Fruit fly (Drosophila melanogaster): ENCODE results near the gene CG10492.

CG10492 gene

DNA sequence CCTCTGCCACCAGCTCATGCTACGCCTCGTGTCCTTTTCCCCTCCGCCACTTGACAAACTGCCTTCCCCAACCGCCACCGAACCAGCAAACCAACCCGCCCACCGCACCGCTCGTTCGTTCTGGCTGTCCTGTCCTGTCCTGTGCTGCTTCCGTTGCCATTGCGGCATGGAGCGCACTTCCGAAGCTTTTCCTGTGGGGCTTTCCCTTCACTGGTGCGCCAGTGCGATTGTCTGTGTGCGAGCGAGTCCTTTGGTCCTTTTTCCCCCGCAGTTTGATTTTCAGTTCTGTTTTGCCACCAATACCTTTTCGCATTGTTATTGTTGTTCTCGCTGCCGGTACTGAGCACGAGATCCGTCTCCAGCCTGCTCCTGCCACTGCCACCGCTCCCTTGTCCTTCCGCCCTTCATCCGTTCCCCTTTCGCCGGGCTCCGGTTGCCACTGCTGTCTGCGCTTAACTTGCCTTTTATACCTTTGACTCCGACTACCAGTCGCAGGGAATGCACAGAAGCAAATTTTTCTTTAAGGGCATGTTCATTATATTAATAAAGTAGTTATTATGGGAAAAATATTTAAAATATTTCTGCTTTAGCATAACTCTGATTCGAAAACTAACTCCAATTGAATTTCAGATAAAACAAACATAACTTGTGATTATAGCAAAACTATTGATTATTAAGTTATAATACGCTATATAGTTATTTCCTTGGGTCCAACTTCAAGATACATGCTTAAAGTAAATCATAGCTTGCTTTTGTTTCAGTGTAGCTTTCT is 29.7 kb upstream of the CG10492 start:
- TF ChIP-seq dmrt93B (GFP tag; optimal IDR thresholded peaks at IDR 0.05) (peak; percentile 49), jim (GFP tag; optimal IDR thresholded peaks at IDR 0.05) (no peak), sv (GFP tag; optimal IDR thresholded peaks at IDR 0.05) (peak; percentile 9), CG9705 (GFP tag; optimal IDR thresholded peaks at IDR 0.05) (peak; percentile 51), ey (GFP tag; optimal IDR thresholded peaks at IDR 0.05) (peak; percentile 51), foxo (GFP tag; optimal IDR thresholded peaks at IDR 0.05) (peak in 1 of 2 experiments; percentile 69), fru (GFP tag; optimal IDR thresholded peaks at IDR 0.05) (peak; percentile 61), rgr (GFP tag; optimal IDR thresholded peaks at IDR 0.05) (peak; percentile 52), br (GFP tag; optimal IDR thresholded peaks at IDR 0.05) (peak; percentile 24), Vsx2 (GFP tag; optimal IDR thresholded peaks at IDR 0.05; ENCODE audit: partially characterized antibody) (no peak), Dfd (GFP tag; optimal IDR thresholded peaks at IDR 0.05) (no peak), psq (GFP tag; optimal IDR thresholded peaks at IDR 0.05) (peak; percentile 56), OdsH (GFP tag; optimal IDR thresholded peaks at IDR 0.05) (peak; percentile 41), HLH106 (tag; optimal IDR thresholded peaks at IDR 0.05) (peak; percentile 76), h (GFP tag; optimal IDR thresholded peaks at IDR 0.05) (peak; percentile 60), Rel (GFP tag; optimal IDR thresholded peaks at IDR 0.05) (no peak), Rel (tag; optimal IDR thresholded peaks at IDR 0.05) (peak; percentile 5), Sp1 (GFP tag; optimal IDR thresholded peaks at IDR 0.05) (peak; percentile 78), woc (GFP tag; optimal IDR thresholded peaks at IDR 0.05) (no peak)

DNA sequence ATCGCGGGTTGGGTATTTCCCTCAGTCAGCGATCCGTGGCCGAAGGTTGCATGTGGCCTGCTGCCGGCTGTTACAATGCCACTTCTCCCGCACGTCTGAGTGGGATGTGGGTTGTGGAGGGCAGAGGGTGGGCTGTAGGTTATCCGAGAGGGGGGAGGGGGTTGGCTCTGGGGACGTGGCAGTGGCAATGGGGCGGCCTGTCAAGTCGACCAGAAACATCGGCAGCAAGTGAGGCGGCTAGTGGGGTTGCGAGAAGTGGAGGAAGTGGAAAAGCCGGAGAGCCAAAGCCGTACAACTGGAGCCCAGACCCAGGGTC is 29.2 kb upstream of the CG10492 start:
- TF ChIP-seq ey (GFP tag; optimal IDR thresholded peaks at IDR 0.05) = no peak
- no peak for TF ChIP-seq Hr78 (GFP tag; optimal IDR thresholded peaks at IDR 0.05)
- no peak for TF ChIP-seq Hnf4 (GFP tag; optimal IDR thresholded peaks at IDR 0.05)
- no peak for TF ChIP-seq Rel (GFP tag; optimal IDR thresholded peaks at IDR 0.05)
- no peak for TF ChIP-seq Rel (tag; optimal IDR thresholded peaks at IDR 0.05)
- TF ChIP-seq GATAd (GFP tag; optimal IDR thresholded peaks at IDR 0.05) = no peak
- TF ChIP-seq CG32264 (GFP tag; optimal IDR thresholded peaks at IDR 0.05) = no peak
- TF ChIP-seq dmrt93B (GFP tag; optimal IDR thresholded peaks at IDR 0.05) = no peak
- no peak for TF ChIP-seq CG9705 (GFP tag; optimal IDR thresholded peaks at IDR 0.05)
- TF ChIP-seq dl (GFP tag; optimal IDR thresholded peaks at IDR 0.05; ENCODE audit: insufficient read depth in 1 of 2, partially characterized antibody in 2 of 2) = no peak
- TF ChIP-seq Mio (GFP tag; optimal IDR thresholded peaks at IDR 0.05) = no peak
- TF ChIP-seq dsf (GFP tag; optimal IDR thresholded peaks at IDR 0.05; ENCODE audit: borderline replicate concordance) = no peak

DNA sequence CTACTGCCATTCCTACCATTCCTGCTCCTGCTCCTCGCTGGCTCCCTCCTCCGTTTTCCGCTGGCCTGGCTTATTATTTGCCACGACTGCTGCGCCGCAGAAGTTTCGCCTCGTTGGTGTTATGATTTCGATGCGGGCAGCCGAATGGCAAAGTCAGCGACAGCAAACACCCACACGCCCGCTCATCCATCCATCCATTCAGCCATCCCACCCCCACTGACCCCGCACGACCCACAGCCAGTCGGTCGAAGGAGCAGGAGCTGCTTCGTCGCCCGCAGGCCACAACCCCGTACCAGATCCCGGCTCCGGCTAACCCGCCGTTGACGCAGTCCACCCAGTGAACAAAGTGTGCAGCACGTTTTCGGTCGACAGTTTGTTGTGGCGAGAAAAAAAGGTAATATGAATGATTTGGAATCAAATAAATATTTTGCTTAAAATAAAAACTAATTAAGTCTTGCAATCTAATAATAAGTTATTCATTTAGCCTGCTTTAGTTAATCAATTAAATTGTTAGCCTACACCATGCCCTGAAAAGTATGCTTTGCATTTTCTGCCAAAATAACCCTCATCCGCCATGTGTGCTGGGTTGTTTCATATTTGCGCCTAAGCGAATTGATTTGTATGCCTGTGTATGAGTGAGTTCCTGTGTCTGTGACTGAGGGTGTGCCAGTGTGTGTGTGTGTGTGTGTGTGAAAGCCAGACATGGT is 27.2 kb upstream of the CG10492 start:
- no peak for TF ChIP-seq sv (GFP tag; optimal IDR thresholded peaks at IDR 0.05)
- TF ChIP-seq Hr78 (GFP tag; optimal IDR thresholded peaks at IDR 0.05) = no peak
- no peak for TF ChIP-seq pan (optimal IDR thresholded peaks at IDR 0.05)
- no peak for TF ChIP-seq jim (GFP tag; optimal IDR thresholded peaks at IDR 0.05)
- peak; percentile 37 for TF ChIP-seq h (GFP tag; optimal IDR thresholded peaks at IDR 0.05)
- TF ChIP-seq rgr (GFP tag; optimal IDR thresholded peaks at IDR 0.05) = peak; percentile 13
- peak in 1 of 2 experiments; percentile 57 for TF ChIP-seq foxo (GFP tag; optimal IDR thresholded peaks at IDR 0.05)
- TF ChIP-seq Abd-B (GFP tag; optimal IDR thresholded peaks at IDR 0.05) = no peak
- no peak for TF ChIP-seq Jra (GFP tag; optimal IDR thresholded peaks at IDR 0.05)
- no peak for TF ChIP-seq dsf (GFP tag; optimal IDR thresholded peaks at IDR 0.05; ENCODE audit: borderline replicate concordance)
- TF ChIP-seq tai (GFP tag; optimal IDR thresholded peaks at IDR 0.05) = no peak
- no peak for TF ChIP-seq brk (GFP tag; optimal IDR thresholded peaks at IDR 0.05)
- no peak for TF ChIP-seq dl (GFP tag; optimal IDR thresholded peaks at IDR 0.05; ENCODE audit: insufficient read depth in 1 of 2, partially characterized antibody in 2 of 2)
- TF ChIP-seq usp (GFP tag; optimal IDR thresholded peaks at IDR 0.05) = no peak
- TF ChIP-seq ey (GFP tag; optimal IDR thresholded peaks at IDR 0.05) = peak; percentile 50
- TF ChIP-seq Dfd (GFP tag; optimal IDR thresholded peaks at IDR 0.05) = no peak
- TF ChIP-seq CG9705 (GFP tag; optimal IDR thresholded peaks at IDR 0.05) = peak; percentile 33
- TF ChIP-seq Hr83 (GFP tag; optimal IDR thresholded peaks at IDR 0.05; ENCODE audit: poor library complexity, severe bottlenecking) = no peak
- peak; percentile 26 for TF ChIP-seq dmrt93B (GFP tag; optimal IDR thresholded peaks at IDR 0.05)
- no peak for TF ChIP-seq Hnf4 (GFP tag; optimal IDR thresholded peaks at IDR 0.05)
- peak; percentile 20 for TF ChIP-seq br (GFP tag; optimal IDR thresholded peaks at IDR 0.05)
- TF ChIP-seq Rel (GFP tag; optimal IDR thresholded peaks at IDR 0.05) = no peak
- TF ChIP-seq Rel (tag; optimal IDR thresholded peaks at IDR 0.05) = no peak
- TF ChIP-seq woc (GFP tag; optimal IDR thresholded peaks at IDR 0.05) = no peak
- TF ChIP-seq CrebA (GFP tag; optimal IDR thresholded peaks at IDR 0.05; ENCODE audit: borderline replicate concordance) = no peak
- TF ChIP-seq sage (GFP tag; optimal IDR thresholded peaks at IDR 0.05) = no peak
- TF ChIP-seq psq (GFP tag; optimal IDR thresholded peaks at IDR 0.05) = peak; percentile 20
- TF ChIP-seq fru (GFP tag; optimal IDR thresholded peaks at IDR 0.05) = peak; percentile 48
- no peak for TF ChIP-seq lola (GFP tag; optimal IDR thresholded peaks at IDR 0.05)
- peak; percentile 67 for TF ChIP-seq Sp1 (GFP tag; optimal IDR thresholded peaks at IDR 0.05)
- no peak for TF ChIP-seq N (GFP tag; optimal IDR thresholded peaks at IDR 0.05)
- no peak for TF ChIP-seq Myc (optimal IDR thresholded peaks at IDR 0.05)
- no peak for TF ChIP-seq Dif (GFP tag; optimal IDR thresholded peaks at IDR 0.05; ENCODE audit: partially characterized antibody)
- TF ChIP-seq GATAd (GFP tag; optimal IDR thresholded peaks at IDR 0.05) = no peak
- no peak for TF ChIP-seq Vsx2 (GFP tag; optimal IDR thresholded peaks at IDR 0.05; ENCODE audit: partially characterized antibody)
- TF ChIP-seq HLH106 (tag; optimal IDR thresholded peaks at IDR 0.05) = peak; percentile 60
- no peak for TF ChIP-seq CG32264 (GFP tag; optimal IDR thresholded peaks at IDR 0.05)
- TF ChIP-seq OdsH (GFP tag; optimal IDR thresholded peaks at IDR 0.05) = peak; percentile 38
- TF ChIP-seq Mio (GFP tag; optimal IDR thresholded peaks at IDR 0.05) = no peak

Measured in whole organism, wandering third instar larva.